Worm (Caenorhabditis elegans) whole organism, late embryonic: Measurements from ENCODE around the gene K08F4.3.

Source experiments
- F13H6.1 ChIP-seq: sonication (generic microtip); optimal IDR thresholded peaks from 2 replicates; lab custom pipeline; 2016; ENCODE audit warnings: missing genetic modification characterization, missing compliant biosample characterization
- K02D7.2 ChIP-seq: sonication (generic microtip); optimal IDR thresholded peaks from 2 replicates; lab custom pipeline; 2017; ENCODE audit warnings: mild to moderate bottlenecking, missing genetic modification characterization, missing compliant biosample characterization
- Y22D7AL.16 ChIP-seq: sonication (generic microtip); optimal IDR thresholded peaks from 2 replicates; lab custom pipeline; 2016; ENCODE audit warnings: missing genetic modification characterization, missing compliant biosample characterization
- ceh-2 ChIP-seq: sonication (generic microtip); optimal IDR thresholded peaks from 2 replicates; lab custom pipeline; 2016; ENCODE audit warnings: missing genotype, missing genetic modification characterization, missing compliant biosample characterization
- ceh-30 ChIP-seq: fragments of 150-350 bp; optimal IDR thresholded peaks from 2 replicates; lab custom pipeline; 2014; ENCODE audit warnings: missing biosample characterization, missing genetic modification characterization
- ceh-31 ChIP-seq: sonication (generic microtip); optimal IDR thresholded peaks from 2 replicates; lab custom pipeline; 2016; ENCODE audit warnings: missing genetic modification characterization, missing compliant biosample characterization
- ceh-34 ChIP-seq: sonication (generic microtip); optimal IDR thresholded peaks from 2 replicates; lab custom pipeline; 2016; ENCODE audit warnings: mild to moderate bottlenecking, missing genetic modification characterization, missing compliant biosample characterization
- ceh-6 ChIP-seq: fragments of 200-800 bp; sonication (Bioruptor generic); optimal IDR thresholded peaks from 2 replicates; lab custom pipeline; 2018; ENCODE audit warnings: mild to moderate bottlenecking, missing genetic modification characterization, missing compliant biosample characterization
- dve-1 ChIP-seq: sonication (generic microtip); optimal IDR thresholded peaks from 2 replicates; lab custom pipeline; 2017; ENCODE audit warnings: antibody characterized with exemption, mild to moderate bottlenecking, missing genetic modification characterization, missing compliant biosample characterization
- elt-4 ChIP-seq: sonication (generic microtip); optimal IDR thresholded peaks from 2 replicates; lab custom pipeline; 2016; ENCODE audit warnings: missing genetic modification characterization, missing compliant biosample characterization
- ets-4 ChIP-seq: sonication (generic microtip); optimal IDR thresholded peaks from 2 replicates; lab custom pipeline; 2016; ENCODE audit warnings: missing genetic modification characterization, missing compliant biosample characterization
- eyg-1 ChIP-seq: sonication (generic microtip); optimal IDR thresholded peaks from 2 replicates; lab custom pipeline; 2016; ENCODE audit warnings: missing genotype, missing genetic modification characterization, missing compliant biosample characterization
- fkh-10 ChIP-seq: fragments of 150-350 bp; optimal IDR thresholded peaks from 2 replicates; lab custom pipeline; 2014; ENCODE audit warnings: missing biosample characterization, missing genetic modification reagents, missing genetic modification characterization
- fkh-6 ChIP-seq: sonication (generic microtip); optimal IDR thresholded peaks from 2 replicates; lab custom pipeline; 2016; ENCODE audit warnings: missing genetic modification characterization, missing compliant biosample characterization
- hlh-13 ChIP-seq: fragments of 200-800 bp; sonication (Bioruptor generic); optimal IDR thresholded peaks from 2 replicates; lab custom pipeline; 2018; ENCODE audit warnings: mild to moderate bottlenecking, missing genetic modification characterization, missing compliant biosample characterization
- hlh-15 ChIP-seq: sonication (generic microtip); optimal IDR thresholded peaks from 2 replicates; lab custom pipeline; 2016; ENCODE audit warnings: missing genetic modification characterization, missing compliant biosample characterization
- hlh-6 ChIP-seq: sonication (generic microtip); optimal IDR thresholded peaks from 2 replicates; lab custom pipeline; 2016; ENCODE audit warnings: missing genotype, missing genetic modification characterization, missing compliant biosample characterization
- hlh-8 ChIP-seq: sonication (generic microtip); optimal IDR thresholded peaks from 2 replicates; lab custom pipeline; 2016; ENCODE audit warnings: missing genotype, missing genetic modification characterization, missing compliant biosample characterization
- lim-6 ChIP-seq: sonication (generic microtip); optimal IDR thresholded peaks from 2 replicates; lab custom pipeline; 2016; ENCODE audit warnings: missing genetic modification characterization, missing compliant biosample characterization
- lin-11 ChIP-seq: fragments of 200-800 bp; sonication (Bioruptor generic); optimal IDR thresholded peaks from 2 replicates; lab custom pipeline; 2018; ENCODE audit warnings: mild to moderate bottlenecking, missing genetic modification characterization, missing compliant biosample characterization
- madf-2 ChIP-seq: sonication (generic microtip); optimal IDR thresholded peaks from 2 replicates; lab custom pipeline; 2017; ENCODE audit warnings: missing genetic modification characterization, missing compliant biosample characterization
- mec-3 ChIP-seq: sonication (generic microtip); optimal IDR thresholded peaks from 2 replicates; lab custom pipeline; 2016; ENCODE audit warnings: borderline replicate concordance, missing genetic modification characterization, missing compliant biosample characterization
- nfya-1 ChIP-seq: sonication (generic microtip); optimal IDR thresholded peaks from 2 replicates; lab custom pipeline; 2017; ENCODE audit warnings: missing genetic modification characterization, mild to moderate bottlenecking, missing compliant biosample characterization, antibody characterized with exemption, moderate library complexity
- npax-4 ChIP-seq: sonication (generic microtip); optimal IDR thresholded peaks from 2 replicates; lab custom pipeline; 2016; ENCODE audit warnings: missing genetic modification characterization, missing compliant biosample characterization
- odd-2 ChIP-seq: sonication (generic microtip); optimal IDR thresholded peaks from 2 replicates; lab custom pipeline; 2017; ENCODE audit warnings: antibody characterized with exemption, mild to moderate bottlenecking, missing genetic modification characterization, missing compliant biosample characterization
- pag-3 ChIP-seq: sonication (generic microtip); optimal IDR thresholded peaks from 2 replicates; lab custom pipeline; 2016; ENCODE audit warnings: missing compliant biosample characterization, missing genetic modification characterization, borderline replicate concordance
- pat-9 ChIP-seq: fragments of 200-800 bp; sonication (Bioruptor generic); optimal IDR thresholded peaks from 2 replicates; lab custom pipeline; 2018; ENCODE audit warnings: mild to moderate bottlenecking, missing genetic modification characterization, moderate library complexity, missing compliant biosample characterization
- pha-2 ChIP-seq: sonication (generic microtip); optimal IDR thresholded peaks from 2 replicates; lab custom pipeline; 2017; ENCODE audit warnings: mild to moderate bottlenecking, missing genetic modification characterization, missing compliant biosample characterization
- ref-2 ChIP-seq: sonication (generic microtip); optimal IDR thresholded peaks from 2 replicates; lab custom pipeline; 2016; ENCODE audit warnings: missing genetic modification characterization, missing compliant biosample characterization
- rnt-1 ChIP-seq: sonication (generic microtip); optimal IDR thresholded peaks from 2 replicates; lab custom pipeline; 2016; ENCODE audit warnings: missing genetic modification characterization, missing compliant biosample characterization
- sdc-2 ChIP-seq: sonication (generic microtip); optimal IDR thresholded peaks from 2 replicates; lab custom pipeline; 2016; ENCODE audit warnings: missing genotype, missing genetic modification characterization, missing compliant biosample characterization
- sox-2 ChIP-seq: fragments of 200-800 bp; sonication (Bioruptor generic); IDR thresholded peaks from 2 replicates; pipeline ENCODE4 v1.3.6; 2022; ENCODE audit warnings: missing genetic modification reagents, missing genetic modification characterization, missing compliant biosample characterization
- syd-9 ChIP-seq: sonication (generic microtip); optimal IDR thresholded peaks from 2 replicates; lab custom pipeline; 2016; ENCODE audit warnings: mild to moderate bottlenecking, missing genetic modification characterization, moderate library complexity, missing compliant biosample characterization
- tbx-7 ChIP-seq: sonication (generic microtip); optimal IDR thresholded peaks from 2 replicates; lab custom pipeline; 2016; ENCODE audit warnings: missing genotype, missing genetic modification characterization, missing compliant biosample characterization
- ttx-3 ChIP-seq: sonication (generic microtip); optimal IDR thresholded peaks from 2 replicates; lab custom pipeline; 2016; ENCODE audit warnings: missing genetic modification reagents, missing genetic modification characterization, missing compliant biosample characterization
- unc-42 ChIP-seq: sonication (generic microtip); optimal IDR thresholded peaks from 2 replicates; lab custom pipeline; 2016; ENCODE audit warnings: missing genotype, missing genetic modification characterization, missing compliant biosample characterization
- unc-55 ChIP-seq: sonication (generic microtip); optimal IDR thresholded peaks from 2 replicates; lab custom pipeline; 2017; ENCODE audit warnings: missing biosample characterization, missing genetic modification reagents, missing genetic modification characterization
- unc-86 ChIP-seq: sonication (generic microtip); optimal IDR thresholded peaks from 2 replicates; lab custom pipeline; 2016; ENCODE audit warnings: missing genetic modification characterization, missing compliant biosample characterization
- zip-5 ChIP-seq: sonication (generic microtip); optimal IDR thresholded peaks from 2 replicates; lab custom pipeline; 2016; ENCODE audit warnings: missing genetic modification characterization, missing compliant biosample characterization
- ztf-16 ChIP-seq: sonication (generic microtip); optimal IDR thresholded peaks from 2 replicates; lab custom pipeline; 2017; ENCODE audit warnings: missing genetic modification characterization, missing compliant biosample characterization

K08F4.3 gene

ce11 chrIV:10129957-10130356, 900 bp downstream of the K08F4.3 start, which contains the start of gene glt-3:
Gene glt-3 (plus strand): TSS chrIV:10130257.
- TF ChIP-seq ceh-34 (tag; lab: Kevin White, UChicago) (no peak), pha-2 (tag; lab: Kevin White, UChicago) (no peak), dve-1 (tag; lab: Kevin White, UChicago) (no peak), zip-5 (no peak), fkh-10 (GFP tag; lab: Kevin White, UChicago) (no peak), rnt-1 (tag; lab: Kevin White, UChicago) (no peak), lin-11 (tag; lab: Kevin White, UChicago) (no peak), hlh-6 (tag; lab: Kevin White, UChicago) (no peak), Y22D7AL.16 (tag; lab: Kevin White, UChicago) (no peak), F13H6.1 (tag; lab: Kevin White, UChicago) (no peak), ztf-16 (tag; lab: Kevin White, UChicago) (no peak), eyg-1 (tag; lab: Kevin White, UChicago) (no peak), npax-4 (tag; lab: Kevin White, UChicago) (no peak)

ce11 chrIV:10135817-10136216, 6.8 kb downstream of the K08F4.3 start, which contains the start of gene K08F4.5:
Gene K08F4.5 (minus strand): TSS chrIV:10135917.
- TF ChIP-seq F13H6.1 (tag; lab: Kevin White, UChicago) (no peak), nfya-1 (tag; lab: Kevin White, UChicago) (no peak), K02D7.2 (tag; lab: Kevin White, UChicago) (no peak), mec-3 (tag; lab: Kevin White, UChicago) (no peak), ets-4 (tag; lab: Kevin White, UChicago) (no peak), Y22D7AL.16 (tag; lab: Kevin White, UChicago) (no peak), hlh-15 (tag; lab: Kevin White, UChicago) (no peak), fkh-10 (GFP tag; lab: Kevin White, UChicago) (no peak), unc-42 (tag; lab: Kevin White, UChicago) (no peak), syd-9 (tag; lab: Kevin White, UChicago) (no peak), ceh-2 (tag; lab: Kevin White, UChicago) (no peak), elt-4 (tag; lab: Kevin White, UChicago) (no peak), dve-1 (tag; lab: Kevin White, UChicago) (no peak), eyg-1 (tag; lab: Kevin White, UChicago) (no peak), pag-3 (tag; lab: Kevin White, UChicago) (no peak)
- TF ChIP-seq, all 69 proteins: peak for 0

- TF ChIP-seq sox-2 = no peak
- no peak for TF ChIP-seq unc-55 (GFP tag; lab: Kevin White, UChicago)
- no peak for TF ChIP-seq hlh-8 (tag; lab: Kevin White, UChicago)
- TF ChIP-seq npax-4 (tag; lab: Kevin White, UChicago) = no peak
- TF ChIP-seq K02D7.2 (tag; lab: Kevin White, UChicago) = no peak
- no peak for TF ChIP-seq unc-86
- no peak for TF ChIP-seq sdc-2 (tag; lab: Kevin White, UChicago)
- TF ChIP-seq lim-6 (tag; lab: Kevin White, UChicago) = no peak
- TF ChIP-seq hlh-13 (GFP tag; lab: Kevin White, UChicago) = no peak
- TF ChIP-seq ceh-30 (tag; lab: Kevin White, UChicago) = no peak
- TF ChIP-seq ceh-6 (GFP tag; lab: Kevin White, UChicago) = no peak
- TF ChIP-seq syd-9 (tag; lab: Kevin White, UChicago) = no peak
- no peak for TF ChIP-seq tbx-7 (tag; lab: Kevin White, UChicago)
These were observed 8.7 kb downstream of the K08F4.3 start, which contains the start of gene K08F4.12 for ce11 chrIV:10137804-10138203. Gene K08F4.12 (plus strand): TSS chrIV:10138104.

ce11 chrIV:10140143-10140542, 11.1 kb downstream of the K08F4.3 start, which contains the start of gene gst-3:
Gene gst-3 (minus strand): TSS chrIV:10140243.
- TF ChIP-seq ceh-31 (tag; lab: Kevin White, UChicago) (no peak), ttx-3 (no peak), zip-5 (no peak), sdc-2 (tag; lab: Kevin White, UChicago) (no peak), hlh-13 (GFP tag; lab: Kevin White, UChicago) (no peak), unc-42 (tag; lab: Kevin White, UChicago) (no peak), fkh-6 (no peak), ref-2 (tag; lab: Kevin White, UChicago) (no peak), elt-4 (tag; lab: Kevin White, UChicago) (no peak), F13H6.1 (tag; lab: Kevin White, UChicago) (no peak), madf-2 (no peak), eyg-1 (tag; lab: Kevin White, UChicago) (no peak), odd-2 (tag; lab: Kevin White, UChicago) (no peak), pat-9 (tag; lab: Kevin White, UChicago) (no peak)
